Worm (Caenorhabditis elegans) whole organism, late embryonic: ENCODE measurements around the gene F42A8.1.

Experiments used
- eyg-1 ChIP-seq: sonication (generic microtip); optimal IDR thresholded peaks from 2 replicates; lab custom pipeline; 2016; ENCODE audit warnings: missing genotype, missing genetic modification characterization, missing compliant biosample characterization
- fkh-6 ChIP-seq: sonication (generic microtip); optimal IDR thresholded peaks from 2 replicates; lab custom pipeline; 2016; ENCODE audit warnings: missing genetic modification characterization, missing compliant biosample characterization
- hlh-13 ChIP-seq: fragments of 200-800 bp; sonication (Bioruptor generic); optimal IDR thresholded peaks from 2 replicates; lab custom pipeline; 2018; ENCODE audit warnings: mild to moderate bottlenecking, missing genetic modification characterization, missing compliant biosample characterization
- mec-3 ChIP-seq: sonication (generic microtip); optimal IDR thresholded peaks from 2 replicates; lab custom pipeline; 2016; ENCODE audit warnings: borderline replicate concordance, missing genetic modification characterization, missing compliant biosample characterization
- nhr-232 ChIP-seq: sonication (generic microtip); optimal IDR thresholded peaks from 2 replicates; lab custom pipeline; 2016; ENCODE audit warnings: missing genetic modification characterization, missing compliant biosample characterization
- pha-4 ChIP-seq: fragments of 150-350 bp; optimal IDR thresholded peaks from 2 replicates; lab custom pipeline; 2018; ENCODE audit warnings: missing biosample characterization, missing genetic modification reagents, missing genetic modification characterization
- pqm-1 ChIP-seq: sonication (generic microtip); optimal IDR thresholded peaks from 2 replicates; lab custom pipeline; 2016; ENCODE audit warnings: missing genetic modification characterization, missing compliant biosample characterization
- rnt-1 ChIP-seq: sonication (generic microtip); optimal IDR thresholded peaks from 2 replicates; lab custom pipeline; 2016; ENCODE audit warnings: missing genetic modification characterization, missing compliant biosample characterization
- sox-2 ChIP-seq: fragments of 200-800 bp; sonication (Bioruptor generic); IDR thresholded peaks from 2 replicates; pipeline ENCODE4 v1.3.6; 2022; ENCODE audit warnings: missing genetic modification reagents, missing genetic modification characterization, missing compliant biosample characterization

ce11 chrII:9362249-9362648, 15.9 kb upstream of the F42A8.1 start:
- no peak for TF ChIP-seq eyg-1
- TF ChIP-seq pqm-1 (tag; lab: Kevin White, UChicago), result no peak
- no peak for TF ChIP-seq sox-2 (GFP tag; lab: Robert Waterston, UW)
- TF ChIP-seq nhr-232 (tag; lab: Kevin White, UChicago), result no peak
- TF ChIP-seq fkh-6 (tag; lab: Kevin White, UChicago), result no peak
- TF ChIP-seq pha-4 (tag; lab: Kevin White, UChicago), result no peak
- TF ChIP-seq rnt-1 (tag; lab: Kevin White, UChicago), result no peak
- TF ChIP-seq hlh-13 (GFP tag; lab: Kevin White, UChicago), result no peak
- TF ChIP-seq mec-3 (tag; lab: Kevin White, UChicago), result no peak
